Worm (Caenorhabditis elegans) whole organism, L1 larva: ENCODE data around the gene tra-1.
"Not testable (repeated sequence)": the region's sequence is repeated elsewhere in the genome, so short reads cannot be mapped to it uniquely, and the experiment has no call there.

Source experiments
- egl-27 ChIP-seq, 2 experiments: fragments of 150-350 bp in 1 of 2; sonication (generic microtip); optimal IDR thresholded peaks; 3 replicates each; lab custom pipeline; 2017 to 2018; ENCODE audit warnings: missing biosample characterization in 2 of 2, missing genetic modification characterization in 2 of 2, missing genetic modification reagents in 2 of 2
- elt-2 ChIP-seq: sonication (generic microtip); optimal IDR thresholded peaks from 2 replicates; lab custom pipeline; 2016; ENCODE audit warnings: missing genetic modification characterization, mild to moderate bottlenecking, inconsistent platforms, missing compliant biosample characterization, missing genetic modification reagents
- fkh-8 ChIP-seq: sonication (generic microtip); optimal IDR thresholded peaks from 2 replicates; lab custom pipeline; 2016; ENCODE audit warnings: mild to moderate bottlenecking, missing genetic modification characterization, missing compliant biosample characterization
- fos-1 ChIP-seq: fragments of 150-350 bp; optimal IDR thresholded peaks from 2 replicates; lab custom pipeline; 2014; ENCODE audit warnings: missing biosample characterization, missing genetic modification characterization
- nhr-11 ChIP-seq: fragments of 150-350 bp; optimal IDR thresholded peaks from 2 replicates; lab custom pipeline; 2014; ENCODE audit warnings: missing biosample characterization, missing genetic modification characterization
- snpc-4 ChIP-seq: fragments of 150-350 bp; optimal IDR thresholded peaks from 2 replicates; lab custom pipeline; 2014; ENCODE audit warnings: missing biosample characterization, missing genetic modification characterization
- tlp-1 ChIP-seq: fragments of 150-350 bp; optimal IDR thresholded peaks from 2 replicates; lab custom pipeline; 2014; ENCODE audit warnings: missing biosample characterization, missing genetic modification characterization

DNA sequence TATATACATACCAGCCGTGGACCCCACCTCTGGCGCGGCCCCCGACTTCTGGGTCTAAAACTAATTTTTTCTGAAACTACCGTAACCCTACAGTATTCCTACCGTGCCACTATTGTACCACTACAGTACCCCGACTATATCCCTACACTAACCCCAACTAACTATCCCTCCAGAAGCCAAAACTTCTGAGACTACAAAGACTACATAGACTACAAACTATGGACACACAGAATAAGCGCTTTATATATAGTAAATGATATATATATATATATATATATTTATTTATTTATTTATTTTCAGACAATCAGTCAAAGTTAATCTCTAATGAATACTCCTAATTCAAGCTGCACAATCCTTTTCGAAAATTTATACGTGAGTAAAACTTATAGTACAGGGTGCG lies 63.5 kb downstream of the tra-1 start, which contains the start of gene pha-1:
- TF ChIP-seq nhr-11 (tag; lab: Kevin White, UChicago); fkh-8 (tag; lab: Kevin White, UChicago); elt-2 (tag; lab: Kevin White, UChicago); fos-1 (tag; lab: Kevin White, UChicago); tlp-1 (tag; lab: Kevin White, UChicago); snpc-4; egl-27 (tag; optimal IDR thresholded peaks at IDR 0.05; lab: Kevin White, UChicago): not testable (repeated sequence)
